Worm (Caenorhabditis elegans) whole organism, mixed stage, embryonic: Measurements from ENCODE around the gene C10A4.6.

Source experiments
- elt-1 ChIP-seq: sonication (generic microtip); optimal IDR thresholded peaks from 2 replicates; lab custom pipeline; 2017; ENCODE audit warnings: missing genetic modification characterization, mild to moderate bottlenecking, missing compliant biosample characterization, antibody characterized with exemption, moderate library complexity, borderline replicate concordance; ENCODE audit not compliant: insufficient read depth
- elt-3 ChIP-seq: fragments of 150-350 bp; optimal IDR thresholded peaks from 2 replicates; lab custom pipeline; 2014; ENCODE audit warnings: missing biosample characterization, missing genetic modification characterization
- mep-1 ChIP-seq: fragments of 150-350 bp; optimal IDR thresholded peaks from 2 replicates; lab custom pipeline; 2017; ENCODE audit warnings: missing biosample characterization, missing genetic modification reagents, missing genetic modification characterization, inconsistent platforms
- nhr-237 ChIP-seq: fragments of 150-350 bp; optimal IDR thresholded peaks from 2 replicates; lab custom pipeline; 2014; ENCODE audit warnings: missing biosample characterization, missing genetic modification characterization
- unc-62 ChIP-seq: fragments of 150-350 bp; optimal IDR thresholded peaks from 2 replicates; lab custom pipeline; 2014; ENCODE audit warnings: missing biosample characterization, missing genetic modification reagents, missing genetic modification characterization

DNA sequence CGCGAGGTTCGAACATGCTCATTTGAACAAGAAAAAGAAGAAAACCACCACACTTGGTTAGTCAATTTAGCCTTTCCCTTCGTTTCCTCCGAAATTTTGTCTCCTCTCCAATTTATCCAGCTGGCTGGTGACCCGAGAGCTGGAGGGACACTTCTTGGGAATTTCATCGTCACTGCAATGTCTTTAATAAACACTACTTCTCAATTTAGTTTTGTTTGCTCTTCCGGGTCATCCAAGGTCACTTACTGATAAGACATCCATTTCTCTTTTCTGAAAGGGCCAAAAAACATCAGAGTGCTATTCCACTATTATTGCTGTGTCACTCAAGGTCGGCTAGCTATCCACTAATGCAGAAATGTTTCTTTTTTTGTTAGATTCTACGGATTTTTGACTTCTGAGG is 15.0 kb downstream of the C10A4.6 start, which contains the start of gene C10A4.3:
- TF ChIP-seq unc-62 (GFP tag; lab: Kevin White, UChicago) (no peak), elt-1 (no peak), elt-3 (no peak), mep-1 (tag; lab: Kevin White, UChicago) (no peak), nhr-237 (tag; lab: Kevin White, UChicago) (no peak)
